Fruit fly (Drosophila melanogaster): ENCODE measurements around the gene trr.

dm6 chrX:1847735-1848134 is 42.0 kb downstream of the trr start:
- TF ChIP-seq psq (optimal IDR thresholded peaks at IDR 0.05) (no peak), h (optimal IDR thresholded peaks at IDR 0.05) (no peak)

Measured in Kc167 (cell line).